Worm (Caenorhabditis elegans) whole organism, late embryonic: ENCODE results near the gene Y73B6BL.14.

ENCODE experiments used
- Y22D7AL.16 ChIP-seq: sonication (generic microtip); optimal IDR thresholded peaks from 2 replicates; lab custom pipeline; 2016; ENCODE audit warnings: missing genetic modification characterization, missing compliant biosample characterization
- ama-1 ChIP-seq: fragments of 150-350 bp; optimal IDR thresholded peaks from 2 replicates; lab custom pipeline; 2014
- ets-4 ChIP-seq: sonication (generic microtip); optimal IDR thresholded peaks from 2 replicates; lab custom pipeline; 2016; ENCODE audit warnings: missing genetic modification characterization, missing compliant biosample characterization
- hlh-15 ChIP-seq: sonication (generic microtip); optimal IDR thresholded peaks from 2 replicates; lab custom pipeline; 2016; ENCODE audit warnings: missing genetic modification characterization, missing compliant biosample characterization
- madf-2 ChIP-seq: sonication (generic microtip); optimal IDR thresholded peaks from 2 replicates; lab custom pipeline; 2017; ENCODE audit warnings: missing genetic modification characterization, missing compliant biosample characterization
- nhr-11 ChIP-seq: fragments of 150-350 bp; optimal IDR thresholded peaks from 2 replicates; lab custom pipeline; 2014; ENCODE audit warnings: missing biosample characterization, missing genetic modification characterization
- ref-2 ChIP-seq: sonication (generic microtip); optimal IDR thresholded peaks from 2 replicates; lab custom pipeline; 2016; ENCODE audit warnings: missing genetic modification characterization, missing compliant biosample characterization
- tbx-2 ChIP-seq: sonication (generic microtip); optimal IDR thresholded peaks from 2 replicates; lab custom pipeline; 2016; ENCODE audit warnings: missing genetic modification characterization, missing compliant biosample characterization
- zip-5 ChIP-seq: sonication (generic microtip); optimal IDR thresholded peaks from 2 replicates; lab custom pipeline; 2016; ENCODE audit warnings: missing genetic modification characterization, missing compliant biosample characterization

- TF ChIP-seq madf-2 (tag; lab: Kevin White, UChicago) = no peak
- TF ChIP-seq hlh-15 (tag; lab: Kevin White, UChicago) = no peak
- TF ChIP-seq ref-2 (tag; lab: Kevin White, UChicago) = no peak
- no peak for TF ChIP-seq ets-4 (tag; lab: Kevin White, UChicago)
- no peak for TF ChIP-seq ama-1
- TF ChIP-seq Y22D7AL.16 (tag; lab: Kevin White, UChicago) = no peak
- no peak for TF ChIP-seq tbx-2 (tag; lab: Kevin White, UChicago)
- TF ChIP-seq nhr-11 (tag; lab: Kevin White, UChicago) = no peak
- no peak for TF ChIP-seq zip-5 (tag; lab: Kevin White, UChicago)
These were observed 15.3 kb downstream of the Y73B6BL.14 start for ce11 chrIV:6327363-6328015.
